Worm (Caenorhabditis elegans) whole organism, late embryonic: ENCODE data around the gene C35B1.8.

Source experiments
- C38D4.7 ChIP-seq: fragments of 200-800 bp; sonication (Bioruptor generic); optimal IDR thresholded peaks from 2 replicates; lab custom pipeline; 2018; ENCODE audit warnings: mild to moderate bottlenecking, missing genetic modification characterization, moderate library complexity, missing compliant biosample characterization
- T23F11.4 ChIP-seq: fragments of 200-800 bp; sonication (Bioruptor generic); optimal IDR thresholded peaks from 2 replicates; lab custom pipeline; 2018; ENCODE audit warnings: mild to moderate bottlenecking, missing genetic modification characterization, missing compliant biosample characterization
- ama-1 ChIP-seq: fragments of 150-350 bp; optimal IDR thresholded peaks from 2 replicates; lab custom pipeline; 2014
- ceh-48 ChIP-seq: sonication (generic microtip); optimal IDR thresholded peaks from 2 replicates; lab custom pipeline; 2016; ENCODE audit warnings: missing genetic modification characterization, inconsistent platforms, missing compliant biosample characterization
- che-1 ChIP-seq: sonication (generic microtip); optimal IDR thresholded peaks from 2 replicates; lab custom pipeline; 2016; ENCODE audit warnings: mild to moderate bottlenecking, missing genetic modification characterization, missing compliant biosample characterization
- fax-1 ChIP-seq: sonication (generic microtip); optimal IDR thresholded peaks from 2 replicates; lab custom pipeline; 2016; ENCODE audit warnings: missing genotype, missing genetic modification characterization, missing compliant biosample characterization
- nhr-11 ChIP-seq: fragments of 150-350 bp; optimal IDR thresholded peaks from 2 replicates; lab custom pipeline; 2014; ENCODE audit warnings: missing biosample characterization, missing genetic modification characterization
- npax-4 ChIP-seq: sonication (generic microtip); optimal IDR thresholded peaks from 2 replicates; lab custom pipeline; 2016; ENCODE audit warnings: missing genetic modification characterization, missing compliant biosample characterization
- tbx-2 ChIP-seq: sonication (generic microtip); optimal IDR thresholded peaks from 2 replicates; lab custom pipeline; 2016; ENCODE audit warnings: missing genetic modification characterization, missing compliant biosample characterization
- unc-55 ChIP-seq: sonication (generic microtip); optimal IDR thresholded peaks from 2 replicates; lab custom pipeline; 2017; ENCODE audit warnings: missing biosample characterization, missing genetic modification reagents, missing genetic modification characterization
- ztf-16 ChIP-seq: sonication (generic microtip); optimal IDR thresholded peaks from 2 replicates; lab custom pipeline; 2017; ENCODE audit warnings: missing genetic modification characterization, missing compliant biosample characterization

- TF ChIP-seq tbx-2, result no peak
- TF ChIP-seq fax-1 (tag; lab: Kevin White, UChicago), result no peak
- TF ChIP-seq ceh-48 (tag; lab: Kevin White, UChicago), result no peak
- TF ChIP-seq ama-1 (lab: Kevin White, UChicago), result no peak
- TF ChIP-seq npax-4 (tag; lab: Kevin White, UChicago), result no peak
- TF ChIP-seq ztf-16 (tag; lab: Kevin White, UChicago), result no peak
- no peak for TF ChIP-seq C38D4.7 (GFP tag; lab: Kevin White, UChicago)
- no peak for TF ChIP-seq T23F11.4 (GFP tag; lab: Kevin White, UChicago)
- no peak for TF ChIP-seq nhr-11
- TF ChIP-seq che-1 (tag; lab: Kevin White, UChicago), result no peak
- no peak for TF ChIP-seq unc-55 (GFP tag; lab: Kevin White, UChicago)
Observed at ce11 chrIV:4082599-4082998, 3.8 kb upstream of the C35B1.8 start.
